Worm (Caenorhabditis elegans): ENCODE results near the gene rpt-2.

rpt-2 gene

DNA sequence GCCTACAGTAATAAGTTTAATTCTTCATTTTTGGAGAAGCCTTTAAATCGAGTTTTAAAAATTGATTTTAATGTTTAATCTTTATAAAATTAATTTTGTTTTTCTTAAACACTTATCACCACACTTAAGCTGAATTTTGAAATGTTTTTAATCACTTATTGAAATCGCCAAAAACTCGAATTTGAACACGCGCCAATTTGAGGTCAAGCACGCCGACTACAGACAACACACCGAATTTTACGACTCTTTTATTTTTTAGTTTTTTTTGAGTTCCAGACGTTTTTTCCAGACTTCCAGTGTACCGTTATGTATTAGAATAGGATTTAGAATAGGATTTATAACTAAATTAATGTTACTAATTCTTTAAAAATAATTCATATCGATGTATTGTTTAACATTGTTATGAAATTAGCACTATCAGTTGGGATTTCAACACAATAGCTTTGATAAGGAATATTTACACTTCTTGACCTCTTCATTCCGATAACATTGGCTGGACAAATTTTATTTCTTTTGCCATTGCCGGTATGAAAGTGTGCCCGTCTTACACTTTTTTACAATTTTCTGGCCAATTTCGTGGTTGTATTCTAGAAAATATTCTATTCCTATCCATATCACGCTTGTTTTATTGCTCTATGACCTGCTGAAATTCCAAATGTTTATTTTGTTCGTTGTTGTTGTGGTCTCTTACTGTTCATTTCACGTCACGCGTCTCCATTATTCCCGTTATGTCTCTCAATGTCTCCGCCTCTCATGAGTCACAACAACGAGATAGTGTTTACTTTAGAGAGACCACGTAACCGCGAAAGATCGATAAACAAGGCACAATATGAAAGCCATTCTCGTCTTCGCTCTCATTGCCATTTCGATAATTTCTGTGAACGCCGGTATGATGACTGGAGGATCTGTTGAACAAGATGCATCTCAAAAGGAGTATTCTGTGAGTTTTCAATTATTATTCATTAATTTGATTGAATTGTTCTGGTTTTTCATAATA is 26.1 kb upstream of the rpt-2 start, which contains the start of gene cpi-2 (continued):
- peak; percentile 87 for TF ChIP-seq hlh-30 (tag; optimal IDR thresholded peaks at IDR 0.05; ENCODE audit: insufficient read depth)
- no peak for TF ChIP-seq duxl-1 (tag; optimal IDR thresholded peaks at IDR 0.05; ENCODE audit: poor library complexity)
- no peak for TF ChIP-seq jun-1 (tag; optimal IDR thresholded peaks at IDR 0.05)
- no peak for TF ChIP-seq T20F7.1 (GFP tag; optimal IDR thresholded peaks at IDR 0.05)
- no peak for TF ChIP-seq set-16 (GFP tag; IDR thresholded peaks at IDR 0.05)
- TF ChIP-seq lin-39 (tag; optimal IDR thresholded peaks at IDR 0.05): no peak
- TF ChIP-seq Y75B8A.6 (GFP tag; IDR thresholded peaks at IDR 0.05): no peak
- TF ChIP-seq arid-1 (GFP tag; conservative IDR thresholded peaks at IDR 0.05): no peak
- TF ChIP-seq attf-4 (tag; optimal IDR thresholded peaks at IDR 0.05): no peak
- TF ChIP-seq lin-38 (GFP tag; IDR thresholded peaks at IDR 0.05): no peak
- no peak for TF ChIP-seq zip-2 (tag; optimal IDR thresholded peaks at IDR 0.05)
- TF ChIP-seq mxl-3 (GFP tag; optimal IDR thresholded peaks at IDR 0.05): peak; percentile 23
- no peak for TF ChIP-seq F10B5.3 (tag; optimal IDR thresholded peaks at IDR 0.05)
- no peak for TF ChIP-seq unc-130 (GFP tag; optimal IDR thresholded peaks at IDR 0.05)
- no peak for TF ChIP-seq zip-11 (GFP tag; IDR thresholded peaks at IDR 0.05)
- TF ChIP-seq lin-1 (GFP tag; IDR thresholded peaks at IDR 0.05): no peak
- TF ChIP-seq fos-1 (tag; optimal IDR thresholded peaks at IDR 0.05): no peak
- TF ChIP-seq ces-1 (GFP tag; optimal IDR thresholded peaks at IDR 0.05): no peak
- TF ChIP-seq rbr-2 (tag; optimal IDR thresholded peaks at IDR 0.05): no peak
- TF ChIP-seq aha-1 (tag): no peak
- peak; percentile 54 for TF ChIP-seq mes-2 (tag; optimal IDR thresholded peaks at IDR 0.05; ENCODE audit: poor library complexity, severe bottlenecking)
- no peak for TF ChIP-seq D1046.2 (GFP tag; IDR thresholded peaks at IDR 0.05)
- no peak for TF ChIP-seq madf-5 (GFP tag; IDR thresholded peaks at IDR 0.05)
- no peak for TF ChIP-seq dmd-9 (GFP tag; IDR thresholded peaks at IDR 0.05)
- TF ChIP-seq ceh-20 (GFP tag; IDR thresholded peaks at IDR 0.05): no peak
- TF ChIP-seq snpc-4 (tag; optimal IDR thresholded peaks at IDR 0.05): no peak
- peak; percentile 77 for TF ChIP-seq dve-1 (tag; optimal IDR thresholded peaks at IDR 0.05; ENCODE audit: insufficient read depth)
- TF ChIP-seq Y105C5A.15 (GFP tag; IDR thresholded peaks at IDR 0.05): no peak
- no peak for TF ChIP-seq F37D6.2 (tag; optimal IDR thresholded peaks at IDR 0.05)
- no peak for TF ChIP-seq nhr-237 (tag; optimal IDR thresholded peaks at IDR 0.05)

DNA sequence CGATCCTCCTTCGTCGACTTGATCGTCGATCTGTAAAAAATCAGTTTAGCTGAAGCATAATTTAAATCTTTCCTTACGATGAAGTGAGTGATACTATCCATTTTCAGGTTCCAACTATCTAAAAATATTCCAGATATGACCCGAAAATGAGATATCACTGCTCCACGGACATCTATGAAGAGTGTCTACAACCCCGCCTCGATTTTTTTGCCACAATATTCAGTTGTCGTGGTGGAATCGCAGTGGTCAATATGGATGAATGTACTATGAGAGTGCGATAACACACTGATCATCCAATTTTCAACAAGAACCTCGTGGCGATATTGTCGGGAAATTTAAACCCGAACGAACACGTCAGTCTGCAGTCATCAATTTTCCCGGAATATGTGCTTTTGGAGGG is 23.9 kb upstream of the rpt-2 start, which contains the start of gene R01B10.2:
Gene R01B10.2, minus strand, starts transcription at position 101 of the 400 bp plus-strand sequence.
- TF ChIP-seq ZK337.2 (GFP tag; IDR thresholded peaks at IDR 0.05) (no peak), duxl-1 (tag; optimal IDR thresholded peaks at IDR 0.05; ENCODE audit: poor library complexity) (no peak), unc-62 (GFP tag; optimal IDR thresholded peaks at IDR 0.05 in 1 of 2) (peak in 1 of 2 experiments; percentile 71), unc-62 (tag; optimal IDR thresholded peaks at IDR 0.05) (no peak), set-16 (GFP tag; IDR thresholded peaks at IDR 0.05) (no peak), cey-2 (tag; optimal IDR thresholded peaks at IDR 0.05; ENCODE audit: borderline replicate concordance, insufficient read depth) (no peak), mxl-3 (GFP tag; optimal IDR thresholded peaks at IDR 0.05) (no peak), arid-1 (GFP tag; conservative IDR thresholded peaks at IDR 0.05) (no peak), F44E2.7 (GFP tag; IDR thresholded peaks at IDR 0.05) (no peak)

Data from whole organism, L4 larva.